Worm (Caenorhabditis elegans): ENCODE results near the gene F59B2.15.

- no peak for TF ChIP-seq aly-1 (tag; optimal IDR thresholded peaks at IDR 0.05)
- TF ChIP-seq ama-1 (optimal IDR thresholded peaks at IDR 0.05) = no peak
- no peak for TF ChIP-seq tbx-37 (GFP tag; conservative IDR thresholded peaks at IDR 0.05)
- TF ChIP-seq B0310.2 (tag; optimal IDR thresholded peaks at IDR 0.05) = no peak
- TF ChIP-seq hmbx-1 (tag; optimal IDR thresholded peaks at IDR 0.05) = no peak
- no peak for TF ChIP-seq tra-4 (tag; optimal IDR thresholded peaks at IDR 0.05)
- no peak for TF ChIP-seq pes-1 (GFP tag; IDR thresholded peaks at IDR 0.05)
- no peak for TF ChIP-seq hnd-1 (tag; optimal IDR thresholded peaks at IDR 0.05)
- no peak for TF ChIP-seq F13C5.2 (tag; optimal IDR thresholded peaks at IDR 0.05)
- TF ChIP-seq sea-1 (GFP tag; conservative IDR thresholded peaks at IDR 0.05) = no peak
- no peak for TF ChIP-seq ceh-13 (GFP tag; optimal IDR thresholded peaks at IDR 0.05)
- TF ChIP-seq tbx-11 (GFP tag; IDR thresholded peaks at IDR 0.05) = no peak
- TF ChIP-seq ceh-36 (tag; optimal IDR thresholded peaks at IDR 0.05) = no peak
- no peak for TF ChIP-seq ets-7 (tag; optimal IDR thresholded peaks at IDR 0.05)
Observed at ce11 chrIII:8956146-8956646, 46.2 kb downstream of the F59B2.15 start, which contains the start of the genes ZK643.5 and ZK643.2.
